Worm (Caenorhabditis elegans) whole organism, midembryonic: Measurements from ENCODE around the gene fbxa-78.
"Not testable (repeated sequence)": the region's sequence is repeated elsewhere in the genome, so short reads cannot be mapped to it uniquely, and the experiment has no call there.

Source experiments
- T22C8.4 ChIP-seq: fragments of 200-800 bp; sonication (Bioruptor generic); IDR thresholded peaks from 2 replicates; pipeline ENCODE4 v1.3.6; 2022; ENCODE audit warnings: missing genetic modification characterization, missing compliant biosample characterization
- cog-1 ChIP-seq: sonication (generic microtip); optimal IDR thresholded peaks from 2 replicates; lab custom pipeline; 2016; ENCODE audit warnings: missing genetic modification characterization, missing compliant biosample characterization
- flt-1 ChIP-seq: fragments of 200-800 bp; sonication (Bioruptor generic); IDR thresholded peaks from 2 replicates; pipeline ENCODE4 v1.3.6; 2022; ENCODE audit warnings: missing genetic modification characterization, missing compliant biosample characterization
- klf-2 ChIP-seq: fragments of 200-800 bp; sonication (Bioruptor generic); conservative IDR thresholded peaks from 2 replicates; pipeline ENCODE4 v1.3.6; 2022; ENCODE audit warnings: missing genetic modification reagents, missing genetic modification characterization, missing compliant biosample characterization
- med-1 ChIP-seq: sonication (generic microtip); optimal IDR thresholded peaks from 2 replicates; lab custom pipeline; 2017; ENCODE audit warnings: missing genetic modification characterization, mild to moderate bottlenecking, missing compliant biosample characterization, antibody characterized with exemption, missing genetic modification reagents; ENCODE audit not compliant: insufficient read depth
- ref-1 ChIP-seq: fragments of 200-800 bp; sonication (Bioruptor generic); conservative IDR thresholded peaks from 2 replicates; pipeline ENCODE4 v1.3.6; 2022; ENCODE audit warnings: missing genetic modification reagents, missing genetic modification characterization, missing compliant biosample characterization
- tab-1 ChIP-seq: fragments of 200-800 bp; sonication (Bioruptor generic); IDR thresholded peaks from 2 replicates; pipeline ENCODE4 v1.3.6; 2022; ENCODE audit warnings: missing genetic modification characterization, missing compliant biosample characterization
- ztf-23 ChIP-seq: fragments of 200-800 bp; sonication (Bioruptor generic); IDR thresholded peaks from 2 replicates; pipeline ENCODE4 v1.3.6; 2022; ENCODE audit warnings: missing genetic modification reagents, missing genetic modification characterization, missing compliant biosample characterization
- ztf-29 ChIP-seq: fragments of 200-800 bp; sonication (Bioruptor generic); IDR thresholded peaks from 2 replicates; pipeline ENCODE4 v1.3.6; 2022; ENCODE audit warnings: missing genetic modification reagents, missing genetic modification characterization, missing compliant biosample characterization

fbxa-78 gene

ce11 chrIII:1279197-1279596 lies 20.9 kb upstream of the fbxa-78 start:
- TF ChIP-seq med-1 (GFP tag; lab: Kevin White, UChicago) (no peak), ztf-23 (GFP tag; lab: Robert Waterston, UW) (no peak), klf-2 (GFP tag; lab: Robert Waterston, UW) (no peak), flt-1 (no peak)

- TF ChIP-seq cog-1 (tag; lab: Kevin White, UChicago) = no peak
- no peak for TF ChIP-seq med-1 (GFP tag; lab: Kevin White, UChicago)
- no peak for TF ChIP-seq tab-1 (GFP tag; lab: Robert Waterston, UW)
- no peak for TF ChIP-seq ztf-23 (GFP tag; lab: Robert Waterston, UW)
- TF ChIP-seq klf-2 (GFP tag; lab: Robert Waterston, UW) = no peak
- no peak for TF ChIP-seq flt-1
- TF ChIP-seq T22C8.4 = no peak
- no peak for TF ChIP-seq ref-1
- TF ChIP-seq ztf-29 (GFP tag; lab: Robert Waterston, UW) = no peak
Observed at ce11 chrIII:1275513-1275912, 17.3 kb upstream of the fbxa-78 start, which contains the start of gene fbxa-30. Gene fbxa-30, minus strand, starts transcription at chrIII:1275613.

- no peak for TF ChIP-seq med-1 (GFP tag; lab: Kevin White, UChicago)
- TF ChIP-seq ztf-23 (GFP tag; lab: Robert Waterston, UW) = no peak
- TF ChIP-seq tab-1 (GFP tag; lab: Robert Waterston, UW) = no peak
- TF ChIP-seq cog-1 (tag; lab: Kevin White, UChicago) = no peak
- no peak for TF ChIP-seq ref-1
Observed at ce11 chrIII:1273655-1274328, 15.5 kb upstream of the fbxa-78 start, which contains the start of gene fbxa-29. Gene fbxa-29, minus strand, starts transcription at chrIII:1273705.

- TF ChIP-seq tab-1 (GFP tag; lab: Robert Waterston, UW) = no peak
- TF ChIP-seq ztf-29 (GFP tag; lab: Robert Waterston, UW) = no peak
- TF ChIP-seq cog-1 (tag; lab: Kevin White, UChicago) = no peak
- no peak for TF ChIP-seq T22C8.4
- no peak for TF ChIP-seq klf-2 (GFP tag; lab: Robert Waterston, UW)
- TF ChIP-seq ref-1 = no peak
- TF ChIP-seq ztf-23 (GFP tag; lab: Robert Waterston, UW) = no peak
- TF ChIP-seq flt-1 = no peak
- TF ChIP-seq med-1 (GFP tag; lab: Kevin White, UChicago) = no peak
Observed at ce11 chrIII:1271378-1271926, 13.2 kb upstream of the fbxa-78 start, which contains the start of gene fbxa-31. Gene fbxa-31, minus strand, starts transcription at chrIII:1271428.

ce11 chrIII:1269156-1269555 lies 10.9 kb upstream of the fbxa-78 start, which contains the start of gene fbxa-32:
Gene fbxa-32, minus strand, starts transcription at chrIII:1269256.
- TF ChIP-seq ztf-29 (GFP tag; lab: Robert Waterston, UW) (no peak), med-1 (GFP tag; lab: Kevin White, UChicago) (no peak), cog-1 (tag; lab: Kevin White, UChicago) (no peak), ref-1 (no peak), tab-1 (GFP tag; lab: Robert Waterston, UW) (no peak), flt-1 (no peak), klf-2 (GFP tag; lab: Robert Waterston, UW) (no peak), T22C8.4 (no peak)

- not testable (repeated sequence) for TF ChIP-seq ztf-29 (GFP tag; lab: Robert Waterston, UW); med-1 (GFP tag; lab: Kevin White, UChicago); tab-1 (GFP tag; lab: Robert Waterston, UW)
Observed at ce11 chrIII:1266799-1267198, 8.5 kb upstream of the fbxa-78 start, which contains the start of gene fbxa-151. Gene fbxa-151, minus strand, starts transcription at chrIII:1266899.

- not testable (repeated sequence) for TF ChIP-seq cog-1 (tag; lab: Kevin White, UChicago); med-1 (GFP tag; lab: Kevin White, UChicago); klf-2 (GFP tag; lab: Robert Waterston, UW)
Observed at ce11 chrIII:1263692-1264091, 5.4 kb upstream of the fbxa-78 start, which contains the start of gene srz-9. Gene srz-9, plus strand, starts transcription at chrIII:1263992.

ce11 chrIII:1256519-1256918 lies 1.7 kb downstream of the fbxa-78 start, which contains the start of gene fbxa-208:
Gene fbxa-208, plus strand, starts transcription at chrIII:1256819.
- not testable (repeated sequence) for TF ChIP-seq T22C8.4; cog-1 (tag; lab: Kevin White, UChicago); klf-2 (GFP tag; lab: Robert Waterston, UW)

- TF ChIP-seq ztf-29 (GFP tag; lab: Robert Waterston, UW) (0 out of 2 replicates have a peak, but pooled peaks have one; percentile 19), ztf-23 (GFP tag; lab: Robert Waterston, UW) (peak; percentile 29; the same call in 1 of the 2 replicates)
Observed at ce11 chrIII:1252412-1253207, 5.6 kb downstream of the fbxa-78 start.
